Fruit fly (Drosophila melanogaster): ENCODE data around the gene CG5828.

DNA sequence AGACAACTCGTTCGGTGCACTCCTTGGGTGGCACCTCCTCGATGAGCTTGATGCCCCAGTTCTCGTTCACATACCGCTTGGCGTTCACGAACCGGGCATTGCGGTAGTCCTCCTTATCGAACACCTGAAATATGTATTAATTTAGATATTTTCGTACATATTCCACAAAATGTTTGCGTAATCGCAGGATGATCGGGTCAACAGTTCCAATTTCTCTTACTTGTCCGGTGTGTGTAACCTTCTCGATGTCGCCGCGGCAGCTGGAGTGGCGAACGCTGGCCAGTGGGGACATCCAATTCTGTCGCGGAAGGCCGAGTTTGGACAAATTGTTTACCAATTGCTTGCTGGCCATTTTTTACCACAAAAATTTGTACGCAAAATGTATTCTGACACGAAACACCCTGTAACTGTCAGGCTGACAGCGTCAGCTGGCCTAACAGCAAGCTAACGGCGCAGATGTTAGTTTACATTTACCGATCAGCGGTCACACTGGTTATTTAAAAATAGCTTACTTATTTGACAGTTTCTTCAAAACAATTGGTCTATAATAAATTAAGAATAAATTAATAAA lies 6.1 kb downstream of the CG5828 start, which contains the start of gene ND-13A:
- TF ChIP-seq CTCF (optimal IDR thresholded peaks at IDR 0.05) (no peak), CG8478 (optimal IDR thresholded peaks at IDR 0.05) (no peak)
